Worm (Caenorhabditis elegans) whole organism, young adult: Measurements from ENCODE around the gene K03B4.4.

Experiments used
- F55B11.4 ChIP-seq: sonication (generic microtip); optimal IDR thresholded peaks from 2 replicates; lab custom pipeline; 2016; ENCODE audit warnings: missing compliant biosample characterization, missing genetic modification characterization, borderline replicate concordance; ENCODE audit not compliant: insufficient read depth
- aptf-3 ChIP-seq: fragments of 200-800 bp; sonication (Bioruptor generic); IDR thresholded peaks from 2 replicates; pipeline ENCODE4 v1.3.6; 2022; ENCODE audit warnings: missing genetic modification characterization, missing compliant biosample characterization
- attf-5 ChIP-seq: fragments of 200-800 bp; sonication (Bioruptor generic); optimal IDR thresholded peaks from 2 replicates; lab custom pipeline; 2018; ENCODE audit warnings: mild to moderate bottlenecking, missing genetic modification characterization, missing compliant biosample characterization
- efl-1 ChIP-seq: fragments of 150-350 bp; optimal IDR thresholded peaks from 2 replicates; lab custom pipeline; 2014; ENCODE audit warnings: missing biosample characterization, missing genetic modification reagents, missing genetic modification characterization
- egl-44 ChIP-seq: fragments of 200-800 bp; sonication (Bioruptor generic); IDR thresholded peaks from 2 replicates; pipeline ENCODE4 v1.3.6; 2022; ENCODE audit warnings: missing genetic modification reagents, missing genetic modification characterization, missing compliant biosample characterization
- gei-17 ChIP-seq: fragments of 200-800 bp; sonication (Bioruptor generic); optimal IDR thresholded peaks from 2 replicates; lab custom pipeline; 2018; ENCODE audit warnings: mild to moderate bottlenecking, missing genetic modification characterization, missing compliant biosample characterization
- madf-10 ChIP-seq: sonication (generic microtip); optimal IDR thresholded peaks from 2 replicates; lab custom pipeline; 2016; ENCODE audit warnings: mild to moderate bottlenecking, missing genetic modification characterization, missing compliant biosample characterization
- nfya-1 ChIP-seq: sonication (generic microtip); optimal IDR thresholded peaks from 2 replicates; lab custom pipeline; 2017; ENCODE audit warnings: antibody characterized with exemption, missing compliant biosample characterization, missing genetic modification characterization, borderline replicate concordance; ENCODE audit not compliant: insufficient read depth
- nfyb-1 ChIP-seq: fragments of 200-800 bp; sonication (Bioruptor generic); IDR thresholded peaks from 2 replicates; pipeline ENCODE4 v1.3.6; 2022; ENCODE audit warnings: missing genetic modification reagents, missing genetic modification characterization, missing compliant biosample characterization
- unc-62 ChIP-seq: fragments of 150-350 bp; optimal IDR thresholded peaks from 2 replicates; lab custom pipeline; 2014; ENCODE audit warnings: missing biosample characterization, missing genetic modification reagents, missing genetic modification characterization
- zfh-2 ChIP-seq: fragments of 200-800 bp; sonication (Bioruptor generic); conservative IDR thresholded peaks from 2 replicates; pipeline ENCODE4 v1.3.6; 2022; ENCODE audit warnings: missing genetic modification reagents, missing genetic modification characterization, missing compliant biosample characterization

ce11 chrV:4651480-4651879 is 30.3 kb upstream of the K03B4.4 start:
- TF ChIP-seq aptf-3 (GFP tag; lab: Robert Waterston, UW) = no peak
- TF ChIP-seq efl-1 (GFP tag; lab: Kevin White, UChicago) = no peak
- TF ChIP-seq unc-62 (GFP tag; lab: Kevin White, UChicago) = no peak
- no peak for TF ChIP-seq F55B11.4 (tag; lab: Kevin White, UChicago)
- TF ChIP-seq gei-17 = no peak
- TF ChIP-seq attf-5 (GFP tag; lab: Kevin White, UChicago) = no peak
- no peak for TF ChIP-seq zfh-2 (GFP tag; lab: Robert Waterston, UW)
- TF ChIP-seq egl-44 (GFP tag; lab: Robert Waterston, UW) = no peak
- TF ChIP-seq nfya-1 (tag; lab: Kevin White, UChicago) = no peak
- no peak for TF ChIP-seq nfyb-1 (GFP tag; lab: Robert Waterston, UW)
- TF ChIP-seq madf-10 (tag; lab: Kevin White, UChicago) = no peak
